Fruit fly (Drosophila melanogaster) ovary, adult (tissue): ENCODE results near the gene CG8607.
A peak's percentile ranks its signal among the peaks of the same experiment; 100 is the strongest.

Experiments
- CG17801 ChIP-seq: fragments of 200-800 bp; optimal IDR thresholded peaks from 2 replicates; lab custom pipeline; 2019; ENCODE audit warnings: missing biosample characterization, mild to moderate bottlenecking, missing genetic modification characterization, moderate library complexity; ENCODE audit not compliant: partially characterized antibody

The CG8607 gene

dm6 chr3L:7347984-7348631 is 28.2 kb downstream of the CG8607 start, which contains the start of the genes Srp19 and qm:
Gene Srp19 (minus strand): TSS chr3L:7348034.
Gene qm (plus strand): TSS chr3L:7348313.
- peak; percentile 45 for TF ChIP-seq CG17801

DNA sequence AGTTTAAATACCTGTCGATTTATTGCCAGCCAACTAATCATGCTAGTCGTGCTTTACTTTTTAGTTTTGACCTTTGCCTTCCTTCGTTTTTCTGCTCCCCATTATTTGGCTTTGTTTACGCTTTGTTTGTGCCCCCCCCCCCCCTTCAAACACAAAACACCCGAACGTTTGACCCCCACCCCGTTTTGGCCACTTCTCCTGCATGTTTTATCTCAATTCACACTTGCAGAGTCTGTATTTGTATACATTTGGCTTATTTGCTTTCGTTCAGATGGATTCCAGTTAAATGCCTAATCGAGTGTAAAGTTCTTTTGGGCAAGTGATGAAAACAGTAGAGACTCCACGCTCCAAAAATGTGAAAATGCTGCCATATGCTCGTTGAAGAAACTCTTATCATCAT is 29.4 kb downstream of the CG8607 start:
- no peak for TF ChIP-seq CG17801

dm6 chr3L:7356386-7357117 is 36.7 kb downstream of the CG8607 start, which contains the start of gene CTCF:
Gene CTCF (minus strand): TSS chr3L:7356713.
- TF ChIP-seq CG17801, result peak; percentile 31

DNA sequence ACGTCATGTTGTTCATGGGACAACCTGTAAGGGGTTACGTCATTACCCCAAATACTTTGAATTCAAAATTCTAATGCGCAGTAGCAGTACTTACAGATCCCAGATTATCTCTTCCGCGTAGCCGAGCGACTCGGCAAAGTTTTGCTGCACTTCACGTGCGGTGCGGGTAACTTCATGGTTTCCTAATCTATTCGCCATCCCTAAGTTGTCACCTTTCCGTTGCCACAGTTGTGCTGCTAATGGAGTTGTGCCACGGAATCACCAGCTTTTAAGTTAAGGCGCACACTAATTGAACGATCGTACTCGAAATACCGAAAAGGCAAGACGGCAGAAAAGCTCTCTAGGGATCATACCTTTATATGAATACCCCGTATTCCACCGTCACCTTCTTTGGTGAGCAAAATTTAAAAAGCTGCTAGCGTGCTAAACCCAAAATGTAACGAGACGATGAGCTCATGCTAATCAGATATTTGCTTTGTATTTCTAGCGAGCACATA is 40.0 kb downstream of the CG8607 start, which contains the start of gene pst:
pst (minus strand) TSS at position 437 of the 497 bp plus-strand sequence.
- peak; percentile 47 for TF ChIP-seq CG17801

DNA sequence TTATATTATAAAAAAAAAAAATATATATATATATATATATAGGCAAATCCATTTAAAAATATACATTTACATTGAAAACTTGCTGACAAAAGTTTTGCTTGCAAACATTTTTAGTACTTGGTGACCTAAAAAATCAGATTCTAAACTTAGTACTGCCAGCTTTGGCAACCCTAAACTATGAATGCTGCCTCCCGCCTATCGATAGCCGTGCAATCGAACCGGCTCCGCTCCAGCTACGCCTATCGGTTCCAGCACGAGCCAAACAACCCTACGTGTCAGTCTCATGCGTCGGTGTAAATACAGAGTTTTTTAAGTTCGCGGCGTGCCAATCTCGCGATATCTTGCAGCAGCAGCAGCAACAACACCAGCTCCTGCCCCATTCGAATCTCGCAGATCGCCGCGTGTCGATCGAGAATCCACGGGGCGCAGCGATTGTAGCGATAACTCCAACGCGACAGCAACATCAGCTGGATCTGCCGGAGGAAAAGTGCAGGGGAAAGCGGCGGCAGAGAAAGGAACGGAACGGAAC is 40.5 kb downstream of the CG8607 start, which contains the start of gene Sec63:
Sec63 (plus strand) TSS at position 238 of the 529 bp plus-strand sequence.
- no peak for TF ChIP-seq CG17801

DNA sequence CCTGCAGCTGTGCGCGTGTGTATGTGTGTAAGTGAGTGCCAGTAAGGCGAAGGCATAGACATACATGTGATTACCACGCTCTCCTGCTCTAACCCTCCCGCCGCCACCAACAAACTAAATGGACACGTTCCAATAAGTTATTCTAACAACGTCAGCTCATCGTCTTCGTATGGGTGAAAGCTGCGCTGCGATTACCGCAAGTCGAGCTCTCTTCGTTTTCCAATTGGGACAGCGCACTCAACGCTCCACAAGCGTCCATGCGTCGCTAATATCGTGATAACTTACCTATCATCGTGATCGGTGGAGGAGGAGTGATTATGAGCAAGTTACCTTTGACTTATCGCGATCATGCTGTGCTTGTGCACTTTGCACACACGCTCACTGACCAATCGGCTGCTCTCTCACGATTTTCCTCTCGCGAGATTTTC is 41.2 kb downstream of the CG8607 start:
- TF ChIP-seq CG17801, result no peak

DNA sequence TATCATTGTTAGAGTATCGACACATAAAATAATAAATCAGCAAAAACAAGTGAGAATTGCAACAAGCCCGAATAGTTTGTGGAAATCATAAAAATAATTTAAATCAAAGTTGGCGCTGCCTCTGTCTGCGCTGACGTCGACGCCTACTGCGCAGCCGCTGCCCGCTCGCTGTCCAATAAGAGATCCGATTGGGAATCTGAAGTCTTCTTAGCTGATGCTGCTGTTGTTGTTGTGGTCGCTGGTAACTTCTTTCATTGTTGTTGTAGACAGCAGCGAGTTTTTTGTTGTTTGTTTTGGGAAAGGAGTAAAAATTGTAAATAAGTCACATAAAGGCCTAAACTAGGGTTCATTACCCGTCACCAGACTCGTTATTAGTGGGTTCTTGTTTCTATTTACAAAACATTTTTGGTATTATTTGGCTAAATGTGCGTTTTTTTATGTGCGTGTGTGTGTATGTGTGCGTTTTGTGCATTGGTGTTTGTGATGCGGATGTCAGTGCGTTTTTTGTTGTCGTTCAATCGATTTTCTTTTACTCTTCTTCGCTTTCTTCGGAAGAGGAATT is 44.9 kb downstream of the CG8607 start:
- no peak for TF ChIP-seq CG17801

DNA sequence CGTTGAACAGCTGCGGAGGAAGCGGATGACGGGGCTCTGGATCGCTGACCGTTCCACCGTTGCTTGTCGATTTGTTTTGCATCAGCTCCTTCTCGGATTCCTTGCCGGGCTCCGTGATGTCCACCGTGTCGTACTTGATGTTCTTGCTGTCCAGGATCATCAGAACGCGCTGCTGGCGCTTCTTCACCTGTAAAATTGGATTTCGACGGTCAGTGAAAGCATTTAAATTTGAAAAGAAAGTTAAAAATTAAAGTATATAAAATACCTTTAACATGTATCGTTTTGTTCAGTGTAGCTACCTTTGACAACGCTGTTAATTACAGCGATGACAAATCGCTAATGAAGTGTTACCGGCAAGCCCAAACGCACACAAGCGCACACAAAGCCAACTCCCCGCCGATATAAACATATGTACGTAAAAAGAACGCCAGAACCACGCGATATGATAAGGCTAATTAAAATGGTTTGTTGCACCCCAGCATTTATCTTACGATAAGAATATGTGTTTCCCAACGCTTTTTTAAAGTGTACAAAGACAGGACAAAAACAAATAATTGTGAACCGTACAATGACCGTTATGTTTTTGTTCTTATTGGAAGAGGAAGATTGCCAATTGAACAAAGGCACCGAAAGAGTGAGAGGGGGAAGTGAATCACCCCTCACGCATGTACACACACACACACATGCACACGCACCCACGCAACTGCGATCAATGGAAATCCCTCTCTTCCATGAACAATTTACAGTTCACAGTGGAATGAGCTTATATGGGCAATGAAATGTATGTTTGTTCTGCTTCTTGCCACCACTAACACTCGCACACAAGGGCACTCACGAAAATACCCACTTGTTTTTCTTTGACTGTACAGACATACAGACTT is 48.2 kb downstream of the CG8607 start:
- peak; percentile 19 for TF ChIP-seq CG17801

DNA sequence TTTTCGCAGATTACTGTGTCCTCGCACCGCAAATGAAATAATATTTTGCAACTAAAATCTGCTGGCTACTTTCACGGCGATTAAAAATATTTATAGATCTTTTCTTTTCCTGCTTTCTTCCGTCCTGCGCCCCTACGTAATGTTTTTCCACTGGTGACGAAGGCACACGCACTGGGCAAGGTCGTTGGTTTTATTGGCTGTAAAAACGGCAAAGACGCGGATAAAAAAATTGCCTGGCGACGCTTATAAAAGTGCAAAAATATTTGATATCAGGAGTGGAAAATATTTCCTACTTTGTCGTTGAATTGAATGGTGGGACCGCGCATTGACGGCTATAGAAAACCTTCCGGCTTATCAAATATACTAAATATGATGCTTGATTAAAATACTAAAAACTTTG is 49.1 kb downstream of the CG8607 start, which contains the start of gene Sh3beta:
Sh3beta (minus strand) TSS at position 327 of the 400 bp plus-strand sequence.
- TF ChIP-seq CG17801, result no peak

dm6 chr3L:7369543-7369942 is 49.7 kb downstream of the CG8607 start, which contains the start of gene akirin:
Gene akirin (plus strand): TSS chr3L:7369843.
- no peak for TF ChIP-seq CG17801

- no peak for TF ChIP-seq CG17801
These were observed 50.5 kb downstream of the CG8607 start for dm6 chr3L:7370231-7370882.
